Worm (Caenorhabditis elegans): Measurements from ENCODE around the gene pals-17.

DNA sequence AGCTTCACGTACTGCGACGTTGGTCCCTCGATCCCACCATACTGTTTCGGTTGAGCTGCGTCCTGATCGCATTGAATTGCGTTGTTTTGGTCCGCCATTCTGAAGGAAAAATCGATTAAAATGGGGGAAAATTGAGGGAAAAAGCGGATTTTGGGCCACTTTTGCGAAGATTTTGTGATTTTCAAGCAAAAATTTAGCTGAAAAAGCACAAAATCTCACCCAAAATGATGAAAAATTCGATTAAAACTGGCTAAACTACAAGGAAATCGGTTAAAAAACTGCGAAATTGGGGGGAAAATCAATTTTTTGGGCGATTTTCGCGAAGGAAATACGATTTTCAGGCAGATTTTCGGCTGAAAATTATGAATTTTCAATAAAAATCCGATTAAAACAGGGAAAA is 25.4 kb upstream of the pals-17 start, which contains the start of gene elc-1:
- TF ChIP-seq dpl-1 (GFP tag; optimal IDR thresholded peaks at IDR 0.05) (no peak), pha-4 (GFP tag; IDR thresholded peaks at IDR 0.05) (no peak), pha-4 (tag; optimal IDR thresholded peaks at IDR 0.05) (no peak), nhr-77 (tag; optimal IDR thresholded peaks at IDR 0.05) (no peak), php-3 (GFP tag; IDR thresholded peaks at IDR 0.05) (no peak), lin-13 (GFP tag; optimal IDR thresholded peaks at IDR 0.05) (no peak), nhr-237 (tag; optimal IDR thresholded peaks at IDR 0.05) (no peak), mep-1 (tag; optimal IDR thresholded peaks at IDR 0.05) (no peak), Y48G9A.11 (GFP tag; IDR thresholded peaks at IDR 0.05) (no peak), nhr-42 (GFP tag; IDR thresholded peaks at IDR 0.05) (no peak), nhr-111 (GFP tag; optimal IDR thresholded peaks at IDR 0.05) (no peak)
